Worm (Caenorhabditis elegans): ENCODE data around the gene F42G2.7.

Gene F42G2.7

ce11 chrII:2378465-2379009 lies 39.4 kb upstream of the F42G2.7 start (continued):
- TF ChIP-seq hsf-1 (GFP tag; IDR thresholded peaks at IDR 0.05) (no peak), athp-1 (tag; optimal IDR thresholded peaks at IDR 0.05) (no peak), nhr-120 (GFP tag; IDR thresholded peaks at IDR 0.05) (no peak), F23B12.7 (tag; optimal IDR thresholded peaks at IDR 0.05; ENCODE audit: insufficient read depth) (no peak), bed-2 (GFP tag; IDR thresholded peaks at IDR 0.05) (no peak), snpc-4 (GFP tag; optimal IDR thresholded peaks at IDR 0.05) (no peak), snpc-4 (tag; optimal IDR thresholded peaks at IDR 0.05) (peak in 1 of 4 experiments; percentile 44), ets-4 (GFP tag; optimal IDR thresholded peaks at IDR 0.05) (peak; percentile 99), xnd-1 (tag; optimal IDR thresholded peaks at IDR 0.05) (no peak), nfyb-1 (GFP tag; IDR thresholded peaks at IDR 0.05) (peak; percentile 91), cebp-1 (GFP tag; IDR thresholded peaks at IDR 0.05) (no peak), cebp-1 (tag; optimal IDR thresholded peaks at IDR 0.05) (no peak), nhr-179 (tag; optimal IDR thresholded peaks at IDR 0.05) (no peak), ama-1 (optimal IDR thresholded peaks at IDR 0.05) (no peak), ama-1 (GFP tag; optimal IDR thresholded peaks at IDR 0.05) (no peak), Y53G8AR.9 (GFP tag; conservative IDR thresholded peaks at IDR 0.05) (0 out of 2 replicates have a peak, but pooled peaks have one; percentile 55), attf-3 (GFP tag; conservative IDR thresholded peaks at IDR 0.05) (no peak), nhr-27 (tag; optimal IDR thresholded peaks at IDR 0.05) (no peak), hlh-12 (tag; optimal IDR thresholded peaks at IDR 0.05) (no peak), snpc-1.3 (tag; optimal IDR thresholded peaks at IDR 0.05; ENCODE audit: insufficient read depth) (no peak), F52B5.7 (tag; optimal IDR thresholded peaks at IDR 0.05) (no peak), B0035.1 (tag; optimal IDR thresholded peaks at IDR 0.05) (no peak), F39B2.1 (GFP tag; IDR thresholded peaks at IDR 0.05) (no peak), mxl-1 (tag; optimal IDR thresholded peaks at IDR 0.05) (no peak), unc-62 (GFP tag; optimal IDR thresholded peaks at IDR 0.05) (peak; percentile 78), Y53F4B.3 (GFP tag; IDR thresholded peaks at IDR 0.05) (no peak), egl-18 (GFP tag; IDR thresholded peaks at IDR 0.05) (no peak), him-1 (tag; optimal IDR thresholded peaks at IDR 0.05) (no peak), fkh-3 (tag; optimal IDR thresholded peaks at IDR 0.05) (no peak), aptf-2 (GFP tag; conservative IDR thresholded peaks at IDR 0.05) (no peak), gei-17 (GFP tag; optimal IDR thresholded peaks at IDR 0.05) (peak; percentile 61), sea-2 (GFP tag; IDR thresholded peaks at IDR 0.05) (no peak), K12H6.12 (tag; optimal IDR thresholded peaks at IDR 0.05) (no peak), rpc-1 (optimal IDR thresholded peaks at IDR 0.05) (no peak), rpc-1 (tag; optimal IDR thresholded peaks at IDR 0.05) (no peak), ceh-91 (GFP tag; IDR thresholded peaks at IDR 0.05) (no peak), akir-1 (GFP tag; optimal IDR thresholded peaks at IDR 0.05) (no peak), nhr-80 (tag; optimal IDR thresholded peaks at IDR 0.05) (peak; percentile 100), Y56A3A.18 (GFP tag; IDR thresholded peaks at IDR 0.05) (peak; percentile 51; the same call in 1 of the 2 replicates), zfh-2 (GFP tag; conservative IDR thresholded peaks at IDR 0.05) (no peak), lir-1 (GFP tag; conservative IDR thresholded peaks at IDR 0.05) (0 out of 2 replicates have a peak, but pooled peaks have one; percentile 45), madf-6 (GFP tag; IDR thresholded peaks at IDR 0.05) (no peak), ceh-40 (GFP tag; IDR thresholded peaks at IDR 0.05) (0 out of 2 replicates have a peak, but pooled peaks have one; percentile 2), lsl-1 (GFP tag; optimal IDR thresholded peaks at IDR 0.05) (no peak), attf-5 (GFP tag; optimal IDR thresholded peaks at IDR 0.05) (peak; percentile 3), tlf-1 (GFP tag; optimal IDR thresholded peaks at IDR 0.05) (peak; percentile 84), dpl-1 (GFP tag; optimal IDR thresholded peaks at IDR 0.05) (no peak), T26A5.8 (tag; optimal IDR thresholded peaks at IDR 0.05) (no peak), chd-7 (tag; optimal IDR thresholded peaks at IDR 0.05) (peak; percentile 31), hmg-20 (GFP tag; IDR thresholded peaks at IDR 0.05) (no peak)

Measured in whole organism, young adult.